Worm (Caenorhabditis elegans): ENCODE results near the gene gpa-17.

Gene gpa-17

ce11 chrIII:2575635-2576164 lies 10.7 kb upstream of the gpa-17 start, which contains the start of gene Y54F10AR.1:
Y54F10AR.1 (minus strand) TSS chrIII:2575685.
- TF ChIP-seq T20F7.1 (GFP tag; optimal IDR thresholded peaks at IDR 0.05), result no peak
- TF ChIP-seq nhr-237 (tag; optimal IDR thresholded peaks at IDR 0.05), result no peak
- TF ChIP-seq ZK337.2 (GFP tag; IDR thresholded peaks at IDR 0.05), result no peak
- no peak for TF ChIP-seq nhr-11 (tag; optimal IDR thresholded peaks at IDR 0.05)
- TF ChIP-seq hmg-1.1 (GFP tag; IDR thresholded peaks at IDR 0.05), result no peak

- TF ChIP-seq T26A8.4 (GFP tag; IDR thresholded peaks at IDR 0.05) (no peak), daf-12 (tag; optimal IDR thresholded peaks at IDR 0.05) (no peak), ztf-11 (tag; optimal IDR thresholded peaks at IDR 0.05) (no peak), attf-4 (tag; optimal IDR thresholded peaks at IDR 0.05) (no peak), spr-1 (tag; optimal IDR thresholded peaks at IDR 0.05) (peak; percentile 6), lir-3 (tag; optimal IDR thresholded peaks at IDR 0.05) (no peak), mdt-29 (GFP tag; IDR thresholded peaks at IDR 0.05) (no peak), ama-1 (optimal IDR thresholded peaks at IDR 0.05) (no peak), unc-39 (tag; optimal IDR thresholded peaks at IDR 0.05) (no peak), mxl-3 (GFP tag; optimal IDR thresholded peaks at IDR 0.05) (no peak), F26F4.8 (GFP tag; conservative IDR thresholded peaks at IDR 0.05) (no peak), nhr-111 (GFP tag; optimal IDR thresholded peaks at IDR 0.05) (no peak), spr-3 (GFP tag; optimal IDR thresholded peaks at IDR 0.05) (no peak), nhr-41 (GFP tag; IDR thresholded peaks at IDR 0.05) (no peak), egl-27 (tag; optimal IDR thresholded peaks at IDR 0.05) (no peak), sdz-12 (GFP tag; optimal IDR thresholded peaks at IDR 0.05) (no peak), ctbp-1 (GFP tag; IDR thresholded peaks at IDR 0.05) (peak; percentile 30; the same call in 1 of the 2 replicates), pqm-1 (tag; optimal IDR thresholded peaks at IDR 0.05) (peak; percentile 37), vab-7 (GFP tag; IDR thresholded peaks at IDR 0.05) (no peak), tra-1 (GFP tag; IDR thresholded peaks at IDR 0.05) (no peak), lin-38 (GFP tag; IDR thresholded peaks at IDR 0.05) (peak; percentile 50), madf-5 (GFP tag; IDR thresholded peaks at IDR 0.05) (no peak), ceh-20 (GFP tag; IDR thresholded peaks at IDR 0.05) (peak; percentile 65; the same call in 1 of the 2 replicates), dve-1 (tag; optimal IDR thresholded peaks at IDR 0.05; ENCODE audit: insufficient read depth) (peak; percentile 62), ceh-62 (tag; optimal IDR thresholded peaks at IDR 0.05) (no peak), nhr-28 (tag; optimal IDR thresholded peaks at IDR 0.05) (peak; percentile 52), unc-130 (GFP tag; optimal IDR thresholded peaks at IDR 0.05) (no peak), dmd-9 (GFP tag; IDR thresholded peaks at IDR 0.05) (no peak), aha-1 (tag) (peak; percentile 42), lsy-2 (tag; optimal IDR thresholded peaks at IDR 0.05) (peak; percentile 21 to 82), saeg-2 (GFP tag; IDR thresholded peaks at IDR 0.05) (no peak), mxl-2 (GFP tag; conservative IDR thresholded peaks at IDR 0.05) (no peak), skn-1 (tag; optimal IDR thresholded peaks at IDR 0.05) (no peak), fkh-10 (GFP tag; optimal IDR thresholded peaks at IDR 0.05) (peak; percentile 9), dmd-8 (GFP tag; IDR thresholded peaks at IDR 0.05) (no peak), nhr-11 (tag; optimal IDR thresholded peaks at IDR 0.05) (peak; percentile 62), aly-2 (tag; optimal IDR thresholded peaks at IDR 0.05) (no peak), zfp-3 (GFP tag; conservative IDR thresholded peaks at IDR 0.05) (no peak), nhr-77 (tag; optimal IDR thresholded peaks at IDR 0.05) (peak; percentile 5), ceh-28 (tag; optimal IDR thresholded peaks at IDR 0.05) (peak; percentile 67), snpc-4 (tag; optimal IDR thresholded peaks at IDR 0.05) (no peak), Y5F2A.4 (GFP tag; optimal IDR thresholded peaks at IDR 0.05) (no peak), lin-1 (GFP tag; IDR thresholded peaks at IDR 0.05) (no peak), zfp-2 (tag; optimal IDR thresholded peaks at IDR 0.05) (no peak), lin-13 (GFP tag; optimal IDR thresholded peaks at IDR 0.05) (peak; percentile 62)
Observed at ce11 chrIII:2576360-2577259, 9.7 kb upstream of the gpa-17 start.
